Worm (Caenorhabditis elegans) whole organism, young adult: ENCODE measurements around the gene C43D7.7.
"Not testable (repeated sequence)": the region's sequence is repeated elsewhere in the genome, so short reads cannot be mapped to it uniquely, and the experiment has no call there.

ENCODE experiments used
- B0019.2 ChIP-seq: fragments of 200-800 bp; sonication (Bioruptor generic); conservative IDR thresholded peaks from 2 replicates; pipeline ENCODE4 v1.3.6; 2022; ENCODE audit warnings: missing genetic modification reagents, missing genetic modification characterization, missing compliant biosample characterization
- B0336.3 ChIP-seq: fragments of 200-800 bp; sonication (Bioruptor generic); IDR thresholded peaks from 2 replicates; pipeline ENCODE4 v1.3.6; 2022; ENCODE audit warnings: missing genetic modification characterization, missing compliant biosample characterization
- C06A6.2 ChIP-seq: fragments of 200-800 bp; sonication (Bioruptor generic); conservative IDR thresholded peaks from 2 replicates; pipeline ENCODE4 v1.3.6; 2022; ENCODE audit warnings: missing genetic modification characterization, missing compliant biosample characterization
- F10E7.11 ChIP-seq: sonication (generic microtip); optimal IDR thresholded peaks from 2 replicates; lab custom pipeline; 2017; ENCODE audit warnings: mild to moderate bottlenecking, missing genetic modification characterization, moderate library complexity, missing compliant biosample characterization
- F55B11.4 ChIP-seq: sonication (generic microtip); optimal IDR thresholded peaks from 2 replicates; lab custom pipeline; 2016; ENCODE audit warnings: missing compliant biosample characterization, missing genetic modification characterization, borderline replicate concordance; ENCODE audit not compliant: insufficient read depth
- F57A8.1 ChIP-seq: fragments of 200-800 bp; sonication (Bioruptor generic); optimal IDR thresholded peaks from 2 replicates; lab custom pipeline; 2018; ENCODE audit warnings: mild to moderate bottlenecking, missing genetic modification characterization, moderate library complexity, missing compliant biosample characterization
- F57C9.4 ChIP-seq: sonication (generic microtip); optimal IDR thresholded peaks from 2 replicates; lab custom pipeline; 2017; ENCODE audit warnings: mild to moderate bottlenecking, missing genetic modification characterization, missing compliant biosample characterization
- K12H6.12 ChIP-seq: fragments of 200-800 bp; sonication (Bioruptor generic); optimal IDR thresholded peaks from 2 replicates; lab custom pipeline; 2018; ENCODE audit warnings: mild to moderate bottlenecking, missing genetic modification characterization, missing compliant biosample characterization
- T07F8.4 ChIP-seq: sonication (generic microtip); optimal IDR thresholded peaks from 2 replicates; lab custom pipeline; 2016; ENCODE audit warnings: mild to moderate bottlenecking, missing genetic modification characterization, moderate library complexity, missing compliant biosample characterization
- T26A5.8 ChIP-seq: sonication (generic microtip); optimal IDR thresholded peaks from 2 replicates; lab custom pipeline; 2016; ENCODE audit warnings: missing genetic modification characterization, missing compliant biosample characterization
- Y67H2A.10 ChIP-seq: fragments of 200-800 bp; sonication (Bioruptor generic); conservative IDR thresholded peaks from 2 replicates; pipeline ENCODE4 v1.3.6; 2022; ENCODE audit warnings: missing genetic modification reagents, missing genetic modification characterization, missing compliant biosample characterization
- Y95B8A.8 ChIP-seq: fragments of 200-800 bp; sonication (Bioruptor generic); IDR thresholded peaks from 2 replicates; pipeline ENCODE4 v1.3.6; 2022; ENCODE audit warnings: missing genetic modification reagents, missing genetic modification characterization, missing compliant biosample characterization
- ama-1 ChIP-seq, 3 experiments: fragments of 150-350 bp in 1 of 3; sonication (generic microtip) in 2 of 3; optimal IDR thresholded peaks; 2 replicates each; lab custom pipeline; 2014 to 2018; ENCODE audit warnings: missing biosample characterization in 2 of 3, missing genetic modification characterization in 2 of 3, missing genetic modification reagents in 2 of 3
- aptf-2 ChIP-seq: fragments of 200-800 bp; sonication (Bioruptor generic); conservative IDR thresholded peaks from 2 replicates; pipeline ENCODE4 v1.3.6; 2022; ENCODE audit warnings: missing genetic modification reagents, missing genetic modification characterization, missing compliant biosample characterization
- atf-7 ChIP-seq: sonication (generic microtip); optimal IDR thresholded peaks from 2 replicates; lab custom pipeline; 2017; ENCODE audit warnings: mild to moderate bottlenecking, missing genetic modification characterization, missing compliant biosample characterization
- attf-6 ChIP-seq: fragments of 200-800 bp; sonication (Bioruptor generic); IDR thresholded peaks from 2 replicates; pipeline ENCODE4 v1.3.6; 2022; ENCODE audit warnings: missing genetic modification reagents, missing genetic modification characterization, missing compliant biosample characterization
- cebp-1 ChIP-seq, 2 experiments: fragments of 200-800 bp in 1 of 2; sonication (Bioruptor generic) in 1 of 2; sonication (generic microtip) in 1 of 2; IDR thresholded peaks in 1 of 2; optimal IDR thresholded peaks in 1 of 2; 2 replicates each; pipeline versions ENCODE4 v1.3.6 to Lab custom; 2017 to 2022; ENCODE audit warnings: missing compliant biosample characterization in 2 of 2, missing genetic modification characterization in 2 of 2, mild to moderate bottlenecking in 1 of 2, missing genetic modification reagents in 1 of 2, moderate library complexity in 1 of 2
- ceh-79 ChIP-seq: sonication (generic microtip); optimal IDR thresholded peaks from 2 replicates; lab custom pipeline; 2017; ENCODE audit warnings: mild to moderate bottlenecking, missing genetic modification characterization, missing compliant biosample characterization
- dpl-1 ChIP-seq: fragments of 150-350 bp; optimal IDR thresholded peaks from 2 replicates; lab custom pipeline; 2014; ENCODE audit warnings: missing biosample characterization, missing genetic modification reagents, missing genetic modification characterization
- egl-44 ChIP-seq: fragments of 200-800 bp; sonication (Bioruptor generic); IDR thresholded peaks from 2 replicates; pipeline ENCODE4 v1.3.6; 2022; ENCODE audit warnings: missing genetic modification reagents, missing genetic modification characterization, missing compliant biosample characterization
- mcd-1 ChIP-seq: fragments of 200-800 bp; sonication (Bioruptor generic); IDR thresholded peaks from 2 replicates; pipeline ENCODE4 v1.3.6; 2022; ENCODE audit warnings: missing genetic modification reagents, missing genetic modification characterization, missing compliant biosample characterization
- nfya-1 ChIP-seq: sonication (generic microtip); optimal IDR thresholded peaks from 2 replicates; lab custom pipeline; 2017; ENCODE audit warnings: antibody characterized with exemption, missing compliant biosample characterization, missing genetic modification characterization, borderline replicate concordance; ENCODE audit not compliant: insufficient read depth
- nhr-120 ChIP-seq: fragments of 200-800 bp; sonication (Bioruptor generic); IDR thresholded peaks from 2 replicates; pipeline ENCODE4 v1.3.6; 2022; ENCODE audit warnings: missing genetic modification characterization, missing compliant biosample characterization
- nhr-179 ChIP-seq: sonication (generic microtip); optimal IDR thresholded peaks from 2 replicates; lab custom pipeline; 2016; ENCODE audit warnings: mild to moderate bottlenecking, missing genetic modification characterization, missing compliant biosample characterization
- nhr-27 ChIP-seq: fragments of 200-800 bp; sonication (Bioruptor generic); optimal IDR thresholded peaks from 2 replicates; lab custom pipeline; 2018; ENCODE audit warnings: mild to moderate bottlenecking, missing genetic modification characterization, moderate library complexity, missing compliant biosample characterization
- rpc-1 ChIP-seq, 2 experiments: fragments of 150-350 bp in 1 of 2; sonication (generic microtip) in 1 of 2; optimal IDR thresholded peaks; 2 replicates each; lab custom pipeline; 2014 to 2018; ENCODE audit warnings: missing biosample characterization in 1 of 2, missing genetic modification characterization in 1 of 2, missing genetic modification reagents in 1 of 2, missing genotype in 1 of 2
- snpc-1.1 ChIP-seq: sonication (generic microtip); optimal IDR thresholded peaks from 2 replicates; lab custom pipeline; 2017; ENCODE audit warnings: missing genetic modification characterization, mild to moderate bottlenecking, missing compliant biosample characterization, antibody characterized with exemption, moderate library complexity, missing genotype, missing genetic modification reagents; ENCODE audit not compliant: insufficient read depth
- snpc-1.3 ChIP-seq: sonication (generic microtip); optimal IDR thresholded peaks from 2 replicates; lab custom pipeline; 2017; ENCODE audit warnings: missing genetic modification characterization, mild to moderate bottlenecking, missing compliant biosample characterization, antibody characterized with exemption, moderate library complexity, missing genotype, missing genetic modification reagents; ENCODE audit not compliant: insufficient read depth
- tlf-1 ChIP-seq: fragments of 200-800 bp; sonication (Bioruptor generic); optimal IDR thresholded peaks from 2 replicates; lab custom pipeline; 2018; ENCODE audit warnings: mild to moderate bottlenecking, missing genetic modification characterization, missing compliant biosample characterization
- zim-3 ChIP-seq: sonication (generic microtip); optimal IDR thresholded peaks from 2 replicates; lab custom pipeline; 2017; ENCODE audit warnings: mild to moderate bottlenecking, missing genetic modification characterization, moderate library complexity, missing compliant biosample characterization
- ztf-18 ChIP-seq: sonication (generic microtip); optimal IDR thresholded peaks from 2 replicates; lab custom pipeline; 2016; ENCODE audit warnings: missing genotype, mild to moderate bottlenecking, missing genetic modification characterization, missing compliant biosample characterization
- ztf-25 ChIP-seq: fragments of 200-800 bp; sonication (Bioruptor generic); IDR thresholded peaks from 2 replicates; pipeline ENCODE4 v1.3.6; 2022; ENCODE audit warnings: missing genetic modification reagents, missing genetic modification characterization, missing compliant biosample characterization
- ztf-28 ChIP-seq: fragments of 200-800 bp; sonication (Bioruptor generic); IDR thresholded peaks from 2 replicates; pipeline ENCODE4 v1.3.6; 2022; ENCODE audit warnings: missing genetic modification reagents, missing genetic modification characterization, missing compliant biosample characterization

Gene C43D7.7

DNA sequence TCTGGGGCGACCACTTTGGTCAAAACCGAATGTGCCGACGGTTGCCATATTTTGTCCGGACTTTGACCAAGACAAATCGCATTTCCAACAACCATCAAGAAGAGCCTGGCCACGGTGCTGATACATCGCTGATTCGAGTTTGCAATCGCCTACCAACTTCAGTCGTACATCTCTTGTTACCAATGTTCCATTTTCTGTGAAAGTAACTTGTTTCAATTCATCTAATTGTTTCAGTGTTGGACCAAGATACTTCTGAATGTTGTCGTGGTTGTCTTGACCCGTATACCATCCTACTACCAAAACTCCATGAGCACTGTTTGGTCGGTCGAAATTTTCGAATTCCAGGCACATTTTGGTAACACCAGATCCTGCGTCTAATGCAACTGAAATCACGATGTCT, 6.1 kb upstream of the C43D7.7 start:
- TF ChIP-seq T26A5.8 (tag; lab: Kevin White, UChicago): no peak
- no peak for TF ChIP-seq aptf-2
- TF ChIP-seq atf-7 (tag; lab: Kevin White, UChicago): no peak
- TF ChIP-seq F57C9.4 (tag; lab: Kevin White, UChicago): no peak
- TF ChIP-seq F55B11.4 (tag; lab: Kevin White, UChicago): no peak
- no peak for TF ChIP-seq attf-6 (GFP tag; lab: Robert Waterston, UW)
- no peak for TF ChIP-seq nfya-1 (tag; lab: Kevin White, UChicago)
- TF ChIP-seq nhr-27: no peak
- TF ChIP-seq Y95B8A.8 (GFP tag; lab: Robert Waterston, UW): no peak
- no peak for TF ChIP-seq B0019.2
- TF ChIP-seq rpc-1 (optimal IDR thresholded peaks at IDR 0.05; lab: Kevin White, UChicago): no peak
- no peak for TF ChIP-seq rpc-1 (tag; optimal IDR thresholded peaks at IDR 0.05; lab: Kevin White, UChicago)
- TF ChIP-seq mcd-1 (GFP tag; lab: Robert Waterston, UW): no peak
- no peak for TF ChIP-seq C06A6.2 (GFP tag; lab: Robert Waterston, UW)
- no peak for TF ChIP-seq K12H6.12 (tag; lab: Kevin White, UChicago)
- TF ChIP-seq Y67H2A.10 (GFP tag; lab: Robert Waterston, UW): no peak
- no peak for TF ChIP-seq F57A8.1 (GFP tag; lab: Kevin White, UChicago)
- TF ChIP-seq nhr-120 (GFP tag; lab: Robert Waterston, UW): no peak
- no peak for TF ChIP-seq T07F8.4 (tag; lab: Kevin White, UChicago)

ce11 chrV:19322387-19322786, 3.1 kb upstream of the C43D7.7 start, which contains the start of gene C43D7.4:
Gene C43D7.4 (minus strand): TSS chrV:19322487.
- no peak for TF ChIP-seq snpc-1.1 (tag; lab: Kevin White, UChicago)
- TF ChIP-seq cebp-1 (GFP tag; IDR thresholded peaks at IDR 0.05; lab: Robert Waterston, UW): no peak
- TF ChIP-seq cebp-1 (tag; optimal IDR thresholded peaks at IDR 0.05; lab: Kevin White, UChicago): no peak
- TF ChIP-seq ama-1 (optimal IDR thresholded peaks at IDR 0.05; lab: Kevin White, UChicago): no peak
- TF ChIP-seq ama-1 (GFP tag; optimal IDR thresholded peaks at IDR 0.05; lab: Kevin White, UChicago): no peak
- no peak for TF ChIP-seq tlf-1 (GFP tag; lab: Kevin White, UChicago)
- no peak for TF ChIP-seq attf-6 (GFP tag; lab: Robert Waterston, UW)
- no peak for TF ChIP-seq ztf-25 (GFP tag; lab: Robert Waterston, UW)
- no peak for TF ChIP-seq B0019.2
- no peak for TF ChIP-seq egl-44 (GFP tag; lab: Robert Waterston, UW)
- no peak for TF ChIP-seq dpl-1
- no peak for TF ChIP-seq ztf-28 (GFP tag; lab: Robert Waterston, UW)
- TF ChIP-seq zim-3: no peak
- no peak for TF ChIP-seq nhr-179

- TF ChIP-seq snpc-1.3 (tag; lab: Kevin White, UChicago) (no peak), B0336.3 (GFP tag; lab: Robert Waterston, UW) (no peak), ceh-79 (tag; lab: Kevin White, UChicago) (no peak)
Observed at ce11 chrV:19320385-19320784, 1.1 kb upstream of the C43D7.7 start, which contains the start of gene sdz-6. Gene sdz-6 (plus strand): TSS chrV:19320613.

- not testable (repeated sequence) for TF ChIP-seq F10E7.11 (tag; lab: Kevin White, UChicago); ztf-18 (tag; lab: Kevin White, UChicago); ama-1 (optimal IDR thresholded peaks at IDR 0.05; lab: Kevin White, UChicago); ama-1 (GFP tag; optimal IDR thresholded peaks at IDR 0.05; lab: Kevin White, UChicago)
- TF ChIP-seq, all 124 proteins: peak for 0; not testable (repeated sequence) for 124
Observed at ce11 chrV:19317058-19317457, 2.3 kb downstream of the C43D7.7 start, which contains the start of gene srh-208. Gene srh-208 (plus strand): TSS chrV:19317358.
